Fruit fly (Drosophila melanogaster) whole organism, embryonic: ENCODE measurements around the gene Setx.

Experiments used
- CG1024 ChIP-seq: fragments of 200-800 bp; sonication (Bioruptor generic); IDR thresholded peaks from 2 replicates; pipeline ENCODE4 v1.3.6; 2022; ENCODE audit warnings: missing biosample characterization, missing genetic modification characterization
- CG10274 ChIP-seq: fragments of 200-800 bp; sonication (Bioruptor generic); optimal IDR thresholded peaks from 3 replicates; lab custom pipeline; 2017; ENCODE audit warnings: missing biosample characterization, mild to moderate bottlenecking, missing genetic modification characterization
- CG10959 ChIP-seq: fragments of 200-800 bp; sonication (Bioruptor generic); IDR thresholded peaks from 2 replicates; pipeline ENCODE4 v1.3.6; 2022; ENCODE audit warnings: missing biosample characterization, missing genetic modification characterization
- CG11560 ChIP-seq: fragments of 200-800 bp; sonication (Bioruptor generic); IDR thresholded peaks from 3 replicates; pipeline ENCODE4 v1.3.6; 2022; ENCODE audit warnings: missing biosample characterization, missing genetic modification characterization
- CG14050 ChIP-seq: fragments of 200-800 bp; sonication (Bioruptor generic); IDR thresholded peaks from 3 replicates; pipeline ENCODE4 v1.3.6; 2022; ENCODE audit warnings: missing biosample characterization, missing genetic modification characterization
- CG16815 ChIP-seq: fragments of 200-800 bp; sonication (Bioruptor generic); optimal IDR thresholded peaks from 3 replicates; lab custom pipeline; 2017; ENCODE audit warnings: missing biosample characterization, mild to moderate bottlenecking, missing genetic modification characterization
- CG18619 ChIP-seq: fragments of 200-800 bp; sonication (Bioruptor generic); optimal IDR thresholded peaks from 3 replicates; lab custom pipeline; 2017; ENCODE audit warnings: missing biosample characterization, mild to moderate bottlenecking, missing genetic modification characterization
- CG30403 ChIP-seq: fragments of 200-800 bp; sonication (Bioruptor generic); optimal IDR thresholded peaks from 3 replicates; lab custom pipeline; 2016; ENCODE audit warnings: missing biosample characterization, missing genetic modification characterization
- CG3163 ChIP-seq: fragments of 200-800 bp; sonication (Bioruptor generic); optimal IDR thresholded peaks from 3 replicates; lab custom pipeline; 2016; ENCODE audit warnings: missing biosample characterization, missing genetic modification characterization
- CG32532 ChIP-seq: fragments of 200-800 bp; sonication (Bioruptor generic); IDR thresholded peaks from 2 replicates; pipeline ENCODE4 v1.3.6; 2022; ENCODE audit warnings: missing biosample characterization, missing genetic modification characterization
- CG34376 ChIP-seq: fragments of 200-800 bp; sonication (Bioruptor generic); optimal IDR thresholded peaks from 2 replicates; lab custom pipeline; 2018; ENCODE audit warnings: missing biosample characterization, mild to moderate bottlenecking, missing genetic modification characterization
- CG4282 ChIP-seq: fragments of 200-800 bp; sonication (Bioruptor generic); optimal IDR thresholded peaks from 2 replicates; lab custom pipeline; 2016; ENCODE audit warnings: missing biosample characterization, missing genetic modification characterization
- CG4617 ChIP-seq: fragments of 200-800 bp; sonication (Bioruptor generic); optimal IDR thresholded peaks from 3 replicates; lab custom pipeline; 2016; ENCODE audit warnings: missing biosample characterization, missing genetic modification characterization, borderline replicate concordance
- CG4854 ChIP-seq: fragments of 200-800 bp; sonication (Bioruptor generic); optimal IDR thresholded peaks from 2 replicates; lab custom pipeline; 2016; ENCODE audit warnings: missing biosample characterization, missing genetic modification characterization, inconsistent platforms
- CG6791 ChIP-seq: fragments of 200-800 bp; sonication (Bioruptor generic); IDR thresholded peaks from 3 replicates; pipeline ENCODE4 v1.3.6; 2022; ENCODE audit warnings: missing biosample characterization, missing genetic modification characterization; ENCODE audit not compliant: partially characterized antibody
- CG8089 ChIP-seq: fragments of 200-800 bp; sonication (Bioruptor generic); optimal IDR thresholded peaks from 3 replicates; lab custom pipeline; 2016; ENCODE audit warnings: missing biosample characterization, missing genetic modification characterization
- CG9215 ChIP-seq: fragments of 200-800 bp; sonication (Bioruptor generic); IDR thresholded peaks from 2 replicates; pipeline ENCODE4 v1.3.6; 2022; ENCODE audit warnings: missing biosample characterization, missing genetic modification characterization
- CG9932 ChIP-seq: fragments of 200-800 bp; sonication (Bioruptor generic); IDR thresholded peaks from 2 replicates; pipeline ENCODE4 v1.3.6; 2022; ENCODE audit warnings: missing biosample characterization, missing genetic modification characterization
- Deaf1 ChIP-seq: fragments of 200-800 bp; optimal IDR thresholded peaks from 3 replicates; lab custom pipeline; 2019; ENCODE audit warnings: missing biosample characterization, mild to moderate bottlenecking, missing genetic modification characterization, moderate library complexity
- E2f2 ChIP-seq: fragments of 200-800 bp; sonication (Bioruptor generic); IDR thresholded peaks from 2 replicates; pipeline ENCODE4 v1.3.6; 2022; ENCODE audit warnings: missing biosample characterization, missing genetic modification characterization
- ERR ChIP-seq: fragments of 200-800 bp; sonication (Bioruptor generic); optimal IDR thresholded peaks from 2 replicates; lab custom pipeline; 2016; ENCODE audit warnings: missing biosample characterization, missing genetic modification characterization
- HLH3B ChIP-seq: fragments of 200-800 bp; sonication (Bioruptor generic); IDR thresholded peaks from 2 replicates; pipeline ENCODE4 v1.3.6; 2022; ENCODE audit warnings: missing biosample characterization, missing genetic modification characterization
- Hmr ChIP-seq: fragments of 200-800 bp; sonication (Bioruptor generic); optimal IDR thresholded peaks from 3 replicates; lab custom pipeline; 2017; ENCODE audit warnings: mild to moderate bottlenecking, missing biosample characterization, missing genetic modification reagents, missing genetic modification characterization
- Hr51 ChIP-seq, 2 experiments: fragments of 200-800 bp; sonication (Bioruptor generic); optimal IDR thresholded peaks; 2 replicates in 1 of 2; 3 replicates in 1 of 2; lab custom pipeline; 2016 to 2018; ENCODE audit warnings: missing biosample characterization in 2 of 2, missing genetic modification characterization in 2 of 2, mild to moderate bottlenecking in 1 of 2, moderate library complexity in 1 of 2
- Max ChIP-seq: fragments of 200-800 bp; sonication (Bioruptor generic); optimal IDR thresholded peaks from 2 replicates; lab custom pipeline; 2016; ENCODE audit warnings: missing biosample characterization, mild to moderate bottlenecking, missing genetic modification characterization
- NC2β ChIP-seq: fragments of 200-800 bp; sonication (Bioruptor generic); optimal IDR thresholded peaks from 2 replicates; lab custom pipeline; 2016; ENCODE audit warnings: missing biosample characterization, missing genetic modification characterization
- Nf-YA ChIP-seq: fragments of 200-800 bp; sonication (Bioruptor generic); IDR thresholded peaks from 2 replicates; pipeline ENCODE4 v1.3.6; 2022; ENCODE audit warnings: missing biosample characterization, missing genetic modification characterization
- Optix ChIP-seq: fragments of 200-800 bp; sonication (Bioruptor generic); IDR thresholded peaks from 3 replicates; pipeline ENCODE4 v1.3.6; 2022; ENCODE audit warnings: missing biosample characterization, missing genetic modification characterization
- Sry-β ChIP-seq: fragments of 200-800 bp; sonication (Bioruptor generic); optimal IDR thresholded peaks from 2 replicates; lab custom pipeline; 2018; ENCODE audit warnings: missing biosample characterization, mild to moderate bottlenecking, missing genetic modification characterization, moderate library complexity
- Sry-δ ChIP-seq: fragments of 200-800 bp; sonication (Bioruptor generic); optimal IDR thresholded peaks from 2 replicates; lab custom pipeline; 2016; ENCODE audit warnings: missing biosample characterization, missing genetic modification characterization
- Usf ChIP-seq: fragments of 200-800 bp; sonication (Bioruptor generic); optimal IDR thresholded peaks from 2 replicates; lab custom pipeline; 2017; ENCODE audit warnings: missing genotype, missing biosample characterization, missing genetic modification characterization
- aop ChIP-seq: fragments of 200-800 bp; sonication (Bioruptor generic); IDR thresholded peaks from 2 replicates; pipeline ENCODE4 v1.3.6; 2022; ENCODE audit warnings: missing biosample characterization, missing genetic modification characterization
- caup ChIP-seq: fragments of 200-800 bp; sonication (Bioruptor generic); optimal IDR thresholded peaks from 3 replicates; lab custom pipeline; 2017; ENCODE audit warnings: missing biosample characterization, mild to moderate bottlenecking, missing genetic modification characterization, moderate library complexity; ENCODE audit not compliant: severe bottlenecking
- ci ChIP-seq: fragments of 200-800 bp; sonication (Bioruptor generic); IDR thresholded peaks from 3 replicates; pipeline ENCODE4 v1.3.6; 2022; ENCODE audit warnings: missing biosample characterization, missing genetic modification characterization
- da ChIP-seq: fragments of 200-800 bp; sonication (Bioruptor generic); optimal IDR thresholded peaks from 2 replicates; lab custom pipeline; 2016; ENCODE audit warnings: missing biosample characterization, missing genetic modification characterization
- dmrt11E ChIP-seq: fragments of 200-800 bp; sonication (Bioruptor generic); optimal IDR thresholded peaks from 3 replicates; lab custom pipeline; 2018; ENCODE audit warnings: missing biosample characterization, mild to moderate bottlenecking, missing genetic modification characterization, moderate library complexity
- hth ChIP-seq: fragments of >200 bp; optimal IDR thresholded peaks from 2 replicates; lab custom pipeline; 2017; ENCODE audit warnings: inconsistent platforms
- knrl ChIP-seq: fragments of 200-800 bp; sonication (Bioruptor generic); IDR thresholded peaks from 3 replicates; pipeline ENCODE4 v1.3.6; 2022; ENCODE audit warnings: missing biosample characterization, missing genetic modification characterization; ENCODE audit not compliant: partially characterized antibody
- luna ChIP-seq: fragments of 200-800 bp; sonication (Bioruptor generic); optimal IDR thresholded peaks from 2 replicates; lab custom pipeline; 2016; ENCODE audit warnings: missing biosample characterization, missing genetic modification characterization
- pfk ChIP-seq: fragments of 200-800 bp; sonication (Bioruptor generic); optimal IDR thresholded peaks from 2 replicates; lab custom pipeline; 2018; ENCODE audit warnings: missing biosample characterization, mild to moderate bottlenecking, missing genetic modification characterization, moderate library complexity
- psq ChIP-seq: fragments of 200-800 bp; sonication (Bioruptor generic); optimal IDR thresholded peaks from 2 replicates; lab custom pipeline; 2017; ENCODE audit warnings: missing biosample characterization, missing genetic modification characterization
- sc ChIP-seq, 3 experiments: fragments of >200 bp in 2 of 3; fragments of 200-800 bp in 1 of 3; sonication (Bioruptor generic) in 1 of 3; optimal IDR thresholded peaks; 2 replicates in 2 of 3; 3 replicates in 1 of 3; lab custom pipeline; 2017; ENCODE audit warnings: mild to moderate bottlenecking in 1 of 3, missing biosample characterization in 1 of 3, missing genetic modification characterization in 1 of 3, missing genetic modification reagents in 1 of 3
- shn ChIP-seq: fragments of 200-800 bp; sonication (Bioruptor generic); optimal IDR thresholded peaks from 3 replicates; lab custom pipeline; 2016; ENCODE audit warnings: missing biosample characterization, missing genetic modification characterization
- ttk ChIP-seq: fragments of 200-800 bp; sonication (Bioruptor generic); IDR thresholded peaks from 2 replicates; pipeline ENCODE4 v2.1.2; 2022; ENCODE audit warnings: missing biosample characterization, missing genetic modification characterization
- tup ChIP-seq: fragments of 200-800 bp; sonication (Bioruptor generic); optimal IDR thresholded peaks from 2 replicates; lab custom pipeline; 2016; ENCODE audit warnings: missing biosample characterization, mild to moderate bottlenecking, missing genetic modification characterization, moderate library complexity
- twi ChIP-seq: fragments of 200-800 bp; optimal IDR thresholded peaks from 2 replicates; lab custom pipeline; 2019; ENCODE audit warnings: missing biosample characterization, mild to moderate bottlenecking, missing genetic modification characterization, moderate library complexity
- tx ChIP-seq: fragments of 200-800 bp; sonication (Bioruptor generic); optimal IDR thresholded peaks from 2 replicates; lab custom pipeline; 2016; ENCODE audit warnings: missing biosample characterization, missing genetic modification characterization
- vvl ChIP-seq: fragments of 200-800 bp; sonication (Bioruptor generic); IDR thresholded peaks from 2 replicates; pipeline ENCODE4 v1.3.6; 2022; ENCODE audit warnings: missing biosample characterization, missing genetic modification characterization
- wor ChIP-seq: fragments of 200-800 bp; sonication (Bioruptor generic); IDR thresholded peaks from 2 replicates; pipeline ENCODE4 v1.3.6; 2022; ENCODE audit warnings: missing biosample characterization, missing genetic modification characterization

The Setx gene

dm6 chr3L:8115864-8116528 is 21.3 kb downstream of the Setx start, which contains the start of the genes Arp3 and msk (continued):
- TF ChIP-seq CG1024 (GFP tag; lab: Robert Waterston, UW) (0 out of 2 replicates have a peak, but pooled peaks have one; percentile 31), Deaf1 (tag; lab: Kevin White, UChicago) (peak; percentile 83), aop (GFP tag; lab: Robert Waterston, UW) (no peak), Optix (GFP tag; lab: Robert Waterston, UW) (peak; percentile 60; the same call in 2 of the 3 replicates), NC2β (GFP tag; lab: Kevin White, UChicago) (peak; percentile 88), CG4617 (GFP tag; lab: Kevin White, UChicago) (peak; percentile 91), CG9932 (peak; percentile 89), dmrt11E (tag; lab: Kevin White, UChicago) (peak; percentile 63), CG14050 (GFP tag; lab: Robert Waterston, UW) (no peak), Hr51 (GFP tag; optimal IDR thresholded peaks at IDR 0.05; lab: Kevin White, UChicago) (peak; percentile 60 to 84), da (GFP tag; lab: Kevin White, UChicago) (peak; percentile 79), caup (GFP tag; lab: Kevin White, UChicago) (peak; percentile 80), luna (peak; percentile 78), twi (tag; lab: Kevin White, UChicago) (peak; percentile 58), CG34376 (GFP tag; lab: Kevin White, UChicago) (peak; percentile 86), CG30403 (GFP tag; lab: Kevin White, UChicago) (peak; percentile 90), Sry-β (GFP tag; lab: Kevin White, UChicago) (peak; percentile 8), CG10959 (0 out of 2 replicates have a peak, but pooled peaks have one; percentile 30), wor (GFP tag; lab: Robert Waterston, UW) (no peak), vvl (GFP tag; lab: Robert Waterston, UW) (peak; percentile 85), CG16815 (peak; percentile 74), sc (optimal IDR thresholded peaks at IDR 0.05; lab: Kevin White, UChicago) (no peak), sc (GFP tag; optimal IDR thresholded peaks at IDR 0.05; lab: Kevin White, UChicago) (peak; percentile 41), CG3163 (GFP tag; lab: Kevin White, UChicago) (peak; percentile 79), Max (GFP tag; lab: Kevin White, UChicago) (peak; percentile 90), CG32532 (GFP tag; lab: Robert Waterston, UW) (peak; percentile 81), shn (GFP tag; lab: Kevin White, UChicago) (peak; percentile 94), CG6791 (GFP tag; lab: Robert Waterston, UW) (peak; percentile 55; the same call in 1 of the 3 replicates), CG10274 (GFP tag; lab: Kevin White, UChicago) (peak; percentile 32), CG4854 (GFP tag; lab: Kevin White, UChicago) (peak; percentile 75), Sry-δ (GFP tag; lab: Kevin White, UChicago) (peak; percentile 81), tup (GFP tag; lab: Kevin White, UChicago) (peak; percentile 78), HLH3B (GFP tag; lab: Robert Waterston, UW) (peak; percentile 68), CG18619 (GFP tag; lab: Kevin White, UChicago) (peak; percentile 72), ci (GFP tag; lab: Robert Waterston, UW) (peak; percentile 70; the same call in 2 of the 3 replicates), Hmr (GFP tag; lab: Kevin White, UChicago) (no peak), E2f2 (GFP tag; lab: Robert Waterston, UW) (peak; percentile 69), Usf (GFP tag; lab: Kevin White, UChicago) (peak; percentile 66), ttk (GFP tag; lab: Robert Waterston, UW) (peak; percentile 45; the same call in 1 of the 2 replicates), ERR (GFP tag; lab: Kevin White, UChicago) (peak; percentile 85), psq (GFP tag; lab: Kevin White, UChicago) (peak; percentile 53), CG9215 (GFP tag; lab: Robert Waterston, UW) (peak; percentile 83), pfk (GFP tag; lab: Kevin White, UChicago) (peak; percentile 9), CG8089 (GFP tag; lab: Kevin White, UChicago) (peak; percentile 79), knrl (GFP tag; lab: Robert Waterston, UW) (peak; percentile 62; the same call in 2 of the 3 replicates), CG11560 (tag; lab: Robert Waterston, UW) (peak; percentile 53; the same call in 2 of the 3 replicates), tx (GFP tag; lab: Kevin White, UChicago) (peak; percentile 91), CG4282 (GFP tag; lab: Kevin White, UChicago) (peak; percentile 77), hth (lab: Kevin White, UChicago) (no peak), Nf-YA (GFP tag; lab: Robert Waterston, UW) (0 out of 2 replicates have a peak, but pooled peaks have one; percentile 31)
